Fruit fly (Drosophila melanogaster) whole organism, embryonic: ENCODE measurements around the gene Syx5.

Source experiments
- Bgb ChIP-seq: fragments of 200-800 bp; sonication (Bioruptor generic); IDR thresholded peaks from 2 replicates; pipeline ENCODE4 v1.3.6; 2022; ENCODE audit warnings: missing biosample characterization, missing genetic modification characterization; ENCODE audit not compliant: partially characterized antibody
- CG10147 ChIP-seq: fragments of 200-800 bp; sonication (Bioruptor generic); optimal IDR thresholded peaks from 2 replicates; lab custom pipeline; 2019; ENCODE audit warnings: missing biosample characterization, mild to moderate bottlenecking, missing genetic modification characterization, moderate library complexity
- CG11504 ChIP-seq: fragments of 200-800 bp; sonication (Bioruptor generic); optimal IDR thresholded peaks from 3 replicates; lab custom pipeline; 2019; ENCODE audit warnings: missing biosample characterization, mild to moderate bottlenecking, missing genetic modification characterization, moderate library complexity
- CG12299 ChIP-seq: fragments of 200-800 bp; sonication (Bioruptor generic); optimal IDR thresholded peaks from 2 replicates; lab custom pipeline; 2018; ENCODE audit warnings: missing biosample characterization, mild to moderate bottlenecking, missing genetic modification characterization
- CG12769 ChIP-seq: fragments of 200-800 bp; sonication (Bioruptor generic); optimal IDR thresholded peaks from 2 replicates; lab custom pipeline; 2019; ENCODE audit warnings: missing biosample characterization, mild to moderate bottlenecking, missing genetic modification characterization, moderate library complexity
- CG12942 ChIP-seq: fragments of 200-800 bp; sonication (Bioruptor generic); optimal IDR thresholded peaks from 3 replicates; lab custom pipeline; 2016; ENCODE audit warnings: missing biosample characterization, missing genetic modification characterization
- CG15269 ChIP-seq: fragments of 200-800 bp; sonication (Bioruptor generic); optimal IDR thresholded peaks from 2 replicates; lab custom pipeline; 2018; ENCODE audit warnings: missing biosample characterization, mild to moderate bottlenecking, missing genetic modification characterization, moderate library complexity
- CG15514 ChIP-seq: fragments of 200-800 bp; sonication (Bioruptor generic); optimal IDR thresholded peaks from 3 replicates; lab custom pipeline; 2017; ENCODE audit warnings: missing biosample characterization, missing genetic modification characterization, mild to moderate bottlenecking, moderate library complexity, missing genetic modification reagents
- CG1602 ChIP-seq: fragments of 200-800 bp; sonication (Bioruptor generic); optimal IDR thresholded peaks from 3 replicates; lab custom pipeline; 2016; ENCODE audit warnings: missing biosample characterization, missing genetic modification characterization
- CG16779 ChIP-seq: fragments of 200-800 bp; sonication (Bioruptor generic); IDR thresholded peaks from 2 replicates; pipeline ENCODE4 v1.3.6; 2022; ENCODE audit warnings: missing biosample characterization, missing genetic modification characterization
- CG17328 ChIP-seq: fragments of 200-800 bp; sonication (Bioruptor generic); IDR thresholded peaks from 2 replicates; pipeline ENCODE4 v1.3.6; 2022; ENCODE audit warnings: missing biosample characterization, missing genetic modification characterization
- CG1792 ChIP-seq: fragments of 200-800 bp; sonication (Bioruptor generic); optimal IDR thresholded peaks from 2 replicates; lab custom pipeline; 2016; ENCODE audit warnings: missing biosample characterization, missing genetic modification characterization
- CG2120 ChIP-seq: fragments of 200-800 bp; sonication (Bioruptor generic); optimal IDR thresholded peaks from 3 replicates; lab custom pipeline; 2016; ENCODE audit warnings: missing biosample characterization, missing genetic modification characterization
- CG31224 ChIP-seq: fragments of 200-800 bp; sonication (Bioruptor generic); IDR thresholded peaks from 2 replicates; pipeline ENCODE4 v1.3.6; 2022; ENCODE audit warnings: missing biosample characterization, missing genetic modification characterization
- CG32767 ChIP-seq: fragments of 200-800 bp; sonication (Bioruptor generic); IDR thresholded peaks from 2 replicates; pipeline ENCODE4 v1.3.6; 2022; ENCODE audit warnings: missing biosample characterization, missing genetic modification characterization
- CG34376 ChIP-seq: fragments of 200-800 bp; sonication (Bioruptor generic); optimal IDR thresholded peaks from 2 replicates; lab custom pipeline; 2018; ENCODE audit warnings: missing biosample characterization, mild to moderate bottlenecking, missing genetic modification characterization
- CG3847 ChIP-seq: fragments of 200-800 bp; sonication (Bioruptor generic); IDR thresholded peaks from 2 replicates; pipeline ENCODE4 v1.3.6; 2022; ENCODE audit warnings: missing biosample characterization, missing genetic modification characterization
- CG4360 ChIP-seq: fragments of 200-800 bp; sonication (Bioruptor generic); IDR thresholded peaks from 2 replicates; pipeline ENCODE4 v1.3.6; 2022; ENCODE audit warnings: missing biosample characterization, missing genetic modification characterization
- CG5245 ChIP-seq: fragments of 200-800 bp; sonication (Bioruptor generic); optimal IDR thresholded peaks from 3 replicates; lab custom pipeline; 2016; ENCODE audit warnings: missing biosample characterization, missing genetic modification characterization
- CG7357 ChIP-seq: fragments of 200-800 bp; sonication (Bioruptor generic); IDR thresholded peaks from 3 replicates; pipeline ENCODE4 v1.3.6; 2022; ENCODE audit warnings: missing biosample characterization, missing genetic modification characterization
- CG7556 ChIP-seq: fragments of 200-800 bp; sonication (Bioruptor generic); optimal IDR thresholded peaks from 2 replicates; lab custom pipeline; 2017; ENCODE audit warnings: missing biosample characterization, mild to moderate bottlenecking, missing genetic modification characterization
- CG7963 ChIP-seq: fragments of 200-800 bp; sonication (Bioruptor generic); IDR thresholded peaks from 3 replicates; pipeline ENCODE4 v1.3.6; 2022; ENCODE audit warnings: missing biosample characterization, missing genetic modification characterization; ENCODE audit not compliant: partially characterized antibody
- CG8765 ChIP-seq: fragments of 200-800 bp; sonication (Bioruptor generic); IDR thresholded peaks from 2 replicates; pipeline ENCODE4 v1.3.6; 2022; ENCODE audit warnings: missing biosample characterization, missing genetic modification characterization
- CG9437 ChIP-seq: fragments of 200-800 bp; sonication (Bioruptor generic); optimal IDR thresholded peaks from 2 replicates; lab custom pipeline; 2018; ENCODE audit warnings: missing biosample characterization, mild to moderate bottlenecking, missing genetic modification characterization
- CG9817 ChIP-seq: fragments of 200-800 bp; sonication (Bioruptor generic); optimal IDR thresholded peaks from 2 replicates; lab custom pipeline; 2018; ENCODE audit warnings: missing biosample characterization, mild to moderate bottlenecking, missing genetic modification characterization, moderate library complexity
- Dbx ChIP-seq: fragments of 200-800 bp; sonication (Bioruptor generic); IDR thresholded peaks from 3 replicates; pipeline ENCODE4 v1.3.6; 2022; ENCODE audit warnings: missing biosample characterization, missing genetic modification characterization
- Lim3 ChIP-seq: fragments of 200-800 bp; sonication (Bioruptor generic); IDR thresholded peaks from 2 replicates; pipeline ENCODE4 v1.3.6; 2022; ENCODE audit warnings: missing biosample characterization, missing genetic modification characterization
- Neu2 ChIP-seq: fragments of 200-800 bp; sonication (Bioruptor generic); optimal IDR thresholded peaks from 3 replicates; lab custom pipeline; 2016; ENCODE audit warnings: missing biosample characterization, missing genetic modification characterization, borderline replicate concordance
- Nf-YB ChIP-seq: fragments of 200-800 bp; sonication (Bioruptor generic); optimal IDR thresholded peaks from 3 replicates; lab custom pipeline; 2019; ENCODE audit warnings: missing biosample characterization, mild to moderate bottlenecking, missing genetic modification characterization, moderate library complexity
- Oli ChIP-seq: fragments of 200-800 bp; sonication (Bioruptor generic); optimal IDR thresholded peaks from 2 replicates; lab custom pipeline; 2018; ENCODE audit warnings: missing biosample characterization, mild to moderate bottlenecking, missing genetic modification characterization, moderate library complexity
- Ssrp ChIP-seq: fragments of 200-800 bp; sonication (Bioruptor generic); optimal IDR thresholded peaks from 2 replicates; lab custom pipeline; 2018; ENCODE audit warnings: missing biosample characterization, mild to moderate bottlenecking, missing genetic modification characterization, moderate library complexity
- ab ChIP-seq: fragments of 200-800 bp; sonication (Bioruptor generic); optimal IDR thresholded peaks from 2 replicates; lab custom pipeline; 2016; ENCODE audit warnings: missing biosample characterization, missing genetic modification characterization
- chinmo ChIP-seq: fragments of 200-800 bp; sonication (Bioruptor generic); IDR thresholded peaks from 4 replicates; pipeline ENCODE4 v1.3.6; 2022; ENCODE audit warnings: missing biosample characterization, missing genetic modification characterization; ENCODE audit not compliant: partially characterized antibody
- chn ChIP-seq: fragments of 200-800 bp; sonication (Bioruptor generic); optimal IDR thresholded peaks from 2 replicates; lab custom pipeline; 2016; ENCODE audit warnings: missing biosample characterization, missing genetic modification characterization
- dan ChIP-seq: fragments of 200-800 bp; sonication (Bioruptor generic); IDR thresholded peaks from 2 replicates; pipeline ENCODE4 v1.3.6; 2022; ENCODE audit warnings: missing biosample characterization, missing genetic modification characterization
- dmrt11E ChIP-seq: fragments of 200-800 bp; sonication (Bioruptor generic); optimal IDR thresholded peaks from 3 replicates; lab custom pipeline; 2018; ENCODE audit warnings: missing biosample characterization, mild to moderate bottlenecking, missing genetic modification characterization, moderate library complexity
- fru ChIP-seq: fragments of >200 bp; optimal IDR thresholded peaks from 2 replicates; lab custom pipeline; 2017
- ftz-f1 ChIP-seq: fragments of 200-800 bp; sonication (Bioruptor generic); optimal IDR thresholded peaks from 2 replicates; lab custom pipeline; 2016; ENCODE audit warnings: missing biosample characterization, missing genetic modification characterization
- gce ChIP-seq: fragments of 200-800 bp; sonication (Bioruptor generic); IDR thresholded peaks from 3 replicates; pipeline ENCODE4 v1.3.6; 2022; ENCODE audit warnings: missing biosample characterization, missing genetic modification characterization
- grau ChIP-seq: fragments of 200-800 bp; optimal IDR thresholded peaks from 3 replicates; lab custom pipeline; 2019; ENCODE audit warnings: missing biosample characterization, mild to moderate bottlenecking, missing genetic modification characterization, moderate library complexity
- grn ChIP-seq: fragments of 200-800 bp; sonication (Bioruptor generic); optimal IDR thresholded peaks from 3 replicates; lab custom pipeline; 2017; ENCODE audit warnings: missing biosample characterization, missing genetic modification characterization
- jumu ChIP-seq: fragments of 200-800 bp; sonication (Bioruptor generic); optimal IDR thresholded peaks from 3 replicates; lab custom pipeline; 2016; ENCODE audit warnings: missing biosample characterization, missing genetic modification characterization
- kay ChIP-seq: fragments of 200-800 bp; sonication (Bioruptor generic); optimal IDR thresholded peaks from 2 replicates; lab custom pipeline; 2016; ENCODE audit warnings: missing biosample characterization, missing genetic modification characterization
- knrl ChIP-seq: fragments of 200-800 bp; sonication (Bioruptor generic); IDR thresholded peaks from 3 replicates; pipeline ENCODE4 v1.3.6; 2022; ENCODE audit warnings: missing biosample characterization, missing genetic modification characterization; ENCODE audit not compliant: partially characterized antibody
- luna ChIP-seq: fragments of 200-800 bp; sonication (Bioruptor generic); optimal IDR thresholded peaks from 2 replicates; lab custom pipeline; 2016; ENCODE audit warnings: missing biosample characterization, missing genetic modification characterization
- row ChIP-seq: fragments of 200-800 bp; sonication (Bioruptor generic); IDR thresholded peaks from 3 replicates; pipeline ENCODE4 v1.3.6; 2022; ENCODE audit warnings: missing biosample characterization, missing genetic modification characterization
- run ChIP-seq: fragments of 200-800 bp; sonication (Bioruptor generic); optimal IDR thresholded peaks from 3 replicates; lab custom pipeline; 2018; ENCODE audit warnings: missing biosample characterization, mild to moderate bottlenecking, missing genetic modification characterization
- sim ChIP-seq: fragments of 200-800 bp; sonication (Bioruptor generic); IDR thresholded peaks from 2 replicates; pipeline ENCODE4 v1.3.6; 2022; ENCODE audit warnings: missing biosample characterization, missing genetic modification characterization
- so ChIP-seq: fragments of 200-800 bp; sonication (Bioruptor generic); IDR thresholded peaks from 3 replicates; pipeline ENCODE4 v1.3.6; 2022; ENCODE audit warnings: missing biosample characterization, missing genetic modification characterization
- sqz ChIP-seq: fragments of 200-800 bp; sonication (Bioruptor generic); optimal IDR thresholded peaks from 3 replicates; lab custom pipeline; 2018; ENCODE audit warnings: missing biosample characterization, mild to moderate bottlenecking, missing genetic modification characterization
- tio ChIP-seq: fragments of 200-800 bp; sonication (Bioruptor generic); optimal IDR thresholded peaks from 2 replicates; lab custom pipeline; 2017; ENCODE audit warnings: missing biosample characterization, missing genetic modification characterization, inconsistent platforms

Syx5 gene

dm6 chr2L:16279774-16280252 lies 27.3 kb upstream of the Syx5 start (continued):
- TF ChIP-seq CG3847 (GFP tag; lab: Robert Waterston, UW): peak; percentile 46; the same call in 1 of the 2 replicates
- TF ChIP-seq CG12942: peak; percentile 88
- peak; percentile 71 for TF ChIP-seq CG4360 (GFP tag; lab: Robert Waterston, UW)
- TF ChIP-seq luna (GFP tag; lab: Kevin White, UChicago): no peak
- peak; percentile 93 for TF ChIP-seq dmrt11E (tag; lab: Kevin White, UChicago)
- TF ChIP-seq CG16779 (GFP tag; lab: Robert Waterston, UW): no peak
- TF ChIP-seq chn: peak; percentile 85
- peak; percentile 86 for TF ChIP-seq CG10147 (GFP tag; lab: Kevin White, UChicago)
- TF ChIP-seq ab (GFP tag; lab: Kevin White, UChicago): peak; percentile 57
- no peak for TF ChIP-seq fru (lab: Kevin White, UChicago)
- TF ChIP-seq gce (GFP tag; lab: Robert Waterston, UW): peak; percentile 45; the same call in 1 of the 3 replicates
- TF ChIP-seq knrl (GFP tag; lab: Robert Waterston, UW): no peak
- TF ChIP-seq Ssrp: peak; percentile 95
- peak; percentile 94 for TF ChIP-seq CG15269 (tag; lab: Kevin White, UChicago)
- TF ChIP-seq jumu (GFP tag; lab: Kevin White, UChicago): peak; percentile 74
- peak; percentile 97 for TF ChIP-seq Oli
- TF ChIP-seq ftz-f1 (GFP tag; lab: Kevin White, UChicago): no peak
- TF ChIP-seq CG12769 (tag; lab: Kevin White, UChicago): peak; percentile 73
- peak; percentile 91 for TF ChIP-seq run (tag; lab: Kevin White, UChicago)
- peak; percentile 96 for TF ChIP-seq CG7556 (GFP tag; lab: Kevin White, UChicago)
- TF ChIP-seq row: peak; percentile 85
- TF ChIP-seq grn (GFP tag; lab: Kevin White, UChicago): peak; percentile 60
- TF ChIP-seq CG1602 (GFP tag; lab: Kevin White, UChicago): peak; percentile 92
- peak; percentile 75 for TF ChIP-seq CG12299 (tag; lab: Kevin White, UChicago)
- TF ChIP-seq CG11504 (tag; lab: Kevin White, UChicago): peak; percentile 96
- peak; percentile 89; the same call in 3 of the 4 replicates for TF ChIP-seq chinmo (GFP tag; lab: Robert Waterston, UW)
- peak; percentile 38; the same call in 1 of the 2 replicates for TF ChIP-seq CG31224 (GFP tag; lab: Robert Waterston, UW)
- TF ChIP-seq CG1792 (GFP tag; lab: Kevin White, UChicago): peak; percentile 57
- TF ChIP-seq grau (tag; lab: Kevin White, UChicago): peak; percentile 93
- peak; percentile 6 for TF ChIP-seq CG34376 (GFP tag; lab: Kevin White, UChicago)
- TF ChIP-seq CG15514 (GFP tag; lab: Kevin White, UChicago): peak; percentile 52
- peak; percentile 55 for TF ChIP-seq Lim3
- no peak for TF ChIP-seq Dbx
- TF ChIP-seq Nf-YB (GFP tag; lab: Kevin White, UChicago): peak; percentile 80
- TF ChIP-seq CG7963 (GFP tag; lab: Robert Waterston, UW): no peak
- TF ChIP-seq CG9817 (tag; lab: Kevin White, UChicago): peak; percentile 79
- peak; percentile 83 for TF ChIP-seq CG17328 (GFP tag; lab: Robert Waterston, UW)
- TF ChIP-seq CG2120 (GFP tag; lab: Kevin White, UChicago): peak; percentile 65
- peak; percentile 91 for TF ChIP-seq tio
- peak; percentile 70; the same call in 2 of the 3 replicates for TF ChIP-seq CG7357
- peak; percentile 85 for TF ChIP-seq kay
- TF ChIP-seq sim (GFP tag; lab: Robert Waterston, UW): peak; percentile 57; the same call in 1 of the 2 replicates
- TF ChIP-seq CG9437: peak; percentile 93
- TF ChIP-seq CG8765 (GFP tag; lab: Robert Waterston, UW): no peak
- TF ChIP-seq so (GFP tag; lab: Robert Waterston, UW): peak; percentile 86; the same call in 2 of the 3 replicates
- no peak for TF ChIP-seq Neu2 (GFP tag; lab: Kevin White, UChicago)
- no peak for TF ChIP-seq Bgb (GFP tag; lab: Robert Waterston, UW)
- TF ChIP-seq dan (GFP tag; lab: Robert Waterston, UW): no peak
- peak; percentile 86 for TF ChIP-seq sqz (GFP tag; lab: Kevin White, UChicago)
- TF ChIP-seq CG5245 (GFP tag; lab: Kevin White, UChicago): peak; percentile 76
- TF ChIP-seq CG32767 (GFP tag; lab: Robert Waterston, UW): peak; percentile 84
